Worm (Caenorhabditis elegans) whole organism, L1 larva: ENCODE measurements around the gene F36D3.8.

Source experiments
- elt-3 ChIP-seq, 6 experiments: fragments of 150-350 bp in 1 of 6; sonication (generic microtip); optimal IDR thresholded peaks; 2 replicates each; lab custom pipeline; 2017 to 2018; ENCODE audit warnings: missing biosample characterization in 6 of 6, missing genetic modification characterization in 6 of 6, inconsistent platforms in 1 of 6
- nhr-11 ChIP-seq: fragments of 150-350 bp; optimal IDR thresholded peaks from 2 replicates; lab custom pipeline; 2014; ENCODE audit warnings: missing biosample characterization, missing genetic modification characterization
- nhr-84 ChIP-seq: sonication (generic microtip); optimal IDR thresholded peaks from 2 replicates; lab custom pipeline; 2017; ENCODE audit warnings: missing biosample characterization, missing genetic modification characterization
- nhr-90 ChIP-seq: sonication (generic microtip); optimal IDR thresholded peaks from 2 replicates; lab custom pipeline; 2016; ENCODE audit warnings: mild to moderate bottlenecking, missing genetic modification characterization, missing compliant biosample characterization; ENCODE audit not compliant: poor library complexity
- snpc-4 ChIP-seq: fragments of 150-350 bp; optimal IDR thresholded peaks from 2 replicates; lab custom pipeline; 2014; ENCODE audit warnings: missing biosample characterization, missing genetic modification characterization
- ztf-4 ChIP-seq: fragments of 150-350 bp; optimal IDR thresholded peaks from 2 replicates; lab custom pipeline; 2014; ENCODE audit warnings: missing biosample characterization, missing genetic modification characterization

ce11 chrV:16508667-16509066 is 18.3 kb upstream of the F36D3.8 start, which contains the start of gene srr-3:
- TF ChIP-seq nhr-90 = no peak
- TF ChIP-seq ztf-4 (tag; lab: Kevin White, UChicago) = no peak
- no peak for TF ChIP-seq elt-3 (tag; optimal IDR thresholded peaks at IDR 0.05; lab: Kevin White, UChicago)
- TF ChIP-seq nhr-84 (tag; lab: Kevin White, UChicago) = no peak
- no peak for TF ChIP-seq snpc-4 (tag; lab: Kevin White, UChicago)
- TF ChIP-seq nhr-11 = no peak
